Fruit fly (Drosophila melanogaster) whole organism, embryonic: ENCODE results near the gene AP-1sigma.

Experiments
- ATbp ChIP-seq: fragments of 200-800 bp; sonication (Bioruptor generic); optimal IDR thresholded peaks from 2 replicates; lab custom pipeline; 2017; ENCODE audit warnings: missing biosample characterization, mild to moderate bottlenecking, missing genetic modification characterization, missing genetic modification reagents
- Asciz ChIP-seq: fragments of 200-800 bp; sonication (Bioruptor generic); optimal IDR thresholded peaks from 2 replicates; lab custom pipeline; 2017; ENCODE audit warnings: missing biosample characterization, mild to moderate bottlenecking, missing genetic modification characterization, missing genetic modification reagents
- Blimp-1 ChIP-seq: fragments of 200-800 bp; sonication (Bioruptor generic); optimal IDR thresholded peaks from 3 replicates; lab custom pipeline; 2018; ENCODE audit warnings: missing biosample characterization, missing genetic modification characterization, mild to moderate bottlenecking, moderate library complexity, missing genetic modification reagents
- C15 ChIP-seq: fragments of 200-800 bp; sonication (Bioruptor generic); IDR thresholded peaks from 3 replicates; pipeline ENCODE4 v1.3.6; 2022; ENCODE audit warnings: missing biosample characterization, missing genetic modification characterization
- CG10959 ChIP-seq: fragments of 200-800 bp; sonication (Bioruptor generic); IDR thresholded peaks from 2 replicates; pipeline ENCODE4 v1.3.6; 2022; ENCODE audit warnings: missing biosample characterization, missing genetic modification characterization
- CG11398 ChIP-seq: fragments of 200-800 bp; sonication (Bioruptor generic); optimal IDR thresholded peaks from 2 replicates; lab custom pipeline; 2016; ENCODE audit warnings: missing biosample characterization, missing genetic modification characterization
- CG11504 ChIP-seq: fragments of 200-800 bp; sonication (Bioruptor generic); optimal IDR thresholded peaks from 3 replicates; lab custom pipeline; 2019; ENCODE audit warnings: missing biosample characterization, mild to moderate bottlenecking, missing genetic modification characterization, moderate library complexity
- CG11695 ChIP-seq: fragments of 200-800 bp; sonication (Bioruptor generic); IDR thresholded peaks from 3 replicates; pipeline ENCODE4 v1.3.6; 2022; ENCODE audit warnings: missing biosample characterization, missing genetic modification characterization
- CG14014 ChIP-seq: fragments of 200-800 bp; sonication (Bioruptor generic); IDR thresholded peaks from 2 replicates; pipeline ENCODE4 v1.3.6; 2022; ENCODE audit warnings: missing biosample characterization, missing genetic modification characterization
- CG15011 ChIP-seq: fragments of 200-800 bp; sonication (Bioruptor generic); optimal IDR thresholded peaks from 3 replicates; lab custom pipeline; 2018; ENCODE audit warnings: missing biosample characterization, mild to moderate bottlenecking, missing genetic modification characterization
- CG15269 ChIP-seq: fragments of 200-800 bp; sonication (Bioruptor generic); optimal IDR thresholded peaks from 2 replicates; lab custom pipeline; 2018; ENCODE audit warnings: missing biosample characterization, mild to moderate bottlenecking, missing genetic modification characterization, moderate library complexity
- CG17568 ChIP-seq: fragments of 200-800 bp; sonication (Bioruptor generic); optimal IDR thresholded peaks from 2 replicates; lab custom pipeline; 2018; ENCODE audit warnings: missing biosample characterization, mild to moderate bottlenecking, missing genetic modification characterization, moderate library complexity
- CG30403 ChIP-seq: fragments of 200-800 bp; sonication (Bioruptor generic); optimal IDR thresholded peaks from 3 replicates; lab custom pipeline; 2016; ENCODE audit warnings: missing biosample characterization, missing genetic modification characterization
- CG31388 ChIP-seq: fragments of 200-800 bp; sonication (Bioruptor generic); optimal IDR thresholded peaks from 2 replicates; lab custom pipeline; 2016; ENCODE audit warnings: missing biosample characterization, missing genetic modification characterization
- CG3407 ChIP-seq: fragments of 200-800 bp; sonication (Bioruptor generic); optimal IDR thresholded peaks from 2 replicates; lab custom pipeline; 2018; ENCODE audit warnings: missing biosample characterization, mild to moderate bottlenecking, missing genetic modification characterization
- CG4360 ChIP-seq: fragments of 200-800 bp; sonication (Bioruptor generic); IDR thresholded peaks from 2 replicates; pipeline ENCODE4 v1.3.6; 2022; ENCODE audit warnings: missing biosample characterization, missing genetic modification characterization
- CG7963 ChIP-seq: fragments of 200-800 bp; sonication (Bioruptor generic); IDR thresholded peaks from 3 replicates; pipeline ENCODE4 v1.3.6; 2022; ENCODE audit warnings: missing biosample characterization, missing genetic modification characterization; ENCODE audit not compliant: partially characterized antibody
- CG8281 ChIP-seq: fragments of 200-800 bp; sonication (Bioruptor generic); optimal IDR thresholded peaks from 2 replicates; lab custom pipeline; 2018; ENCODE audit warnings: missing biosample characterization, mild to moderate bottlenecking, missing genetic modification characterization, moderate library complexity
- CG8290 ChIP-seq, 3 experiments: fragments of 200-800 bp; sonication (Bioruptor generic); optimal IDR thresholded peaks; 2 replicates each; lab custom pipeline; 2016 to 2019; ENCODE audit warnings: missing biosample characterization in 3 of 3, missing genetic modification characterization in 3 of 3, mild to moderate bottlenecking in 2 of 3, moderate library complexity in 1 of 3
- CrebB ChIP-seq: fragments of 200-800 bp; sonication (Bioruptor generic); optimal IDR thresholded peaks from 3 replicates; lab custom pipeline; 2018; ENCODE audit warnings: missing biosample characterization, mild to moderate bottlenecking, missing genetic modification characterization
- D ChIP-seq, 2 experiments: fragments of 200-800 bp in 1 of 2; fragments of >200 bp in 1 of 2; sonication (Bioruptor generic) in 1 of 2; optimal IDR thresholded peaks; 2 replicates in 1 of 2; 3 replicates in 1 of 2; lab custom pipeline; 2017; ENCODE audit warnings: mild to moderate bottlenecking in 1 of 2, missing biosample characterization in 1 of 2, missing genetic modification characterization in 1 of 2, missing genetic modification reagents in 1 of 2
- Deaf1 ChIP-seq: fragments of 200-800 bp; optimal IDR thresholded peaks from 3 replicates; lab custom pipeline; 2019; ENCODE audit warnings: missing biosample characterization, mild to moderate bottlenecking, missing genetic modification characterization, moderate library complexity
- Dp ChIP-seq: fragments of 200-800 bp; sonication (Bioruptor generic); optimal IDR thresholded peaks from 2 replicates; lab custom pipeline; 2018; ENCODE audit warnings: missing biosample characterization, mild to moderate bottlenecking, missing genetic modification characterization, moderate library complexity
- Gsc ChIP-seq: fragments of 200-800 bp; sonication (Bioruptor generic); IDR thresholded peaks from 2 replicates; pipeline ENCODE4 v1.3.6; 2022; ENCODE audit warnings: missing biosample characterization, missing genetic modification characterization
- Lhr ChIP-seq: fragments of 200-800 bp; sonication (Bioruptor generic); optimal IDR thresholded peaks from 3 replicates; lab custom pipeline; 2017; ENCODE audit warnings: mild to moderate bottlenecking, missing biosample characterization, missing genetic modification reagents, missing genetic modification characterization
- Med ChIP-seq: fragments of 200-800 bp; sonication (Bioruptor generic); peaks from one replicate; lab custom pipeline; 2016; ENCODE audit warnings: missing biosample characterization, missing genetic modification characterization, mild to moderate bottlenecking, inconsistent platforms, moderate library complexity
- Opbp ChIP-seq: fragments of 200-800 bp; sonication (Bioruptor generic); IDR thresholded peaks from 3 replicates; pipeline ENCODE4 v1.3.6; 2022; ENCODE audit warnings: missing biosample characterization, missing genetic modification characterization; ENCODE audit not compliant: partially characterized antibody
- Sin3A ChIP-seq: fragments of >200 bp; optimal IDR thresholded peaks from 2 replicates; lab custom pipeline; 2018
- Spps ChIP-seq: fragments of 200-800 bp; sonication (Bioruptor generic); optimal IDR thresholded peaks from 2 replicates; lab custom pipeline; 2018; ENCODE audit warnings: missing biosample characterization, mild to moderate bottlenecking, missing genetic modification characterization
- Xrp1 ChIP-seq: fragments of 200-800 bp; sonication (Bioruptor generic); IDR thresholded peaks from 2 replicates; pipeline ENCODE4 v1.3.6; 2022; ENCODE audit warnings: missing biosample characterization, missing genetic modification characterization
- al ChIP-seq: fragments of 200-800 bp; sonication (Bioruptor generic); IDR thresholded peaks from 2 replicates; pipeline ENCODE4 v1.3.6; 2022; ENCODE audit warnings: missing biosample characterization, missing genetic modification characterization
- dan ChIP-seq: fragments of 200-800 bp; sonication (Bioruptor generic); IDR thresholded peaks from 2 replicates; pipeline ENCODE4 v1.3.6; 2022; ENCODE audit warnings: missing biosample characterization, missing genetic modification characterization
- dpn ChIP-seq, 2 experiments: fragments of 200-800 bp; sonication (Bioruptor generic); optimal IDR thresholded peaks; 3 replicates each; lab custom pipeline; 2016; ENCODE audit warnings: missing biosample characterization in 2 of 2, missing genetic modification characterization in 2 of 2
- ems ChIP-seq: fragments of 200-800 bp; sonication (Bioruptor generic); optimal IDR thresholded peaks from 3 replicates; lab custom pipeline; 2016; ENCODE audit warnings: missing biosample characterization, missing genetic modification characterization
- fu2 ChIP-seq: fragments of 200-800 bp; sonication (Bioruptor generic); optimal IDR thresholded peaks from 2 replicates; lab custom pipeline; 2016; ENCODE audit warnings: missing biosample characterization, missing genetic modification characterization
- jumu ChIP-seq: fragments of 200-800 bp; sonication (Bioruptor generic); optimal IDR thresholded peaks from 3 replicates; lab custom pipeline; 2016; ENCODE audit warnings: missing biosample characterization, missing genetic modification characterization
- ken ChIP-seq: fragments of 200-800 bp; sonication (Bioruptor generic); IDR thresholded peaks from 3 replicates; pipeline ENCODE4 v1.3.6; 2022; ENCODE audit warnings: missing biosample characterization, missing genetic modification characterization
- lola ChIP-seq, 3 experiments: fragments of >200 bp in 2 of 3; fragments of 200-800 bp in 1 of 3; sonication (Bioruptor generic) in 1 of 3; optimal IDR thresholded peaks; 2 replicates each; lab custom pipeline; 2017 to 2019; ENCODE audit warnings: missing biosample characterization in 3 of 3, missing genetic modification characterization in 3 of 3, mild to moderate bottlenecking in 1 of 3, moderate library complexity in 1 of 3
- mam ChIP-seq: fragments of 200-800 bp; sonication (Bioruptor generic); optimal IDR thresholded peaks from 3 replicates; lab custom pipeline; 2016; ENCODE audit warnings: missing biosample characterization, missing genetic modification characterization
- pb ChIP-seq: fragments of 200-800 bp; sonication (Bioruptor generic); optimal IDR thresholded peaks from 3 replicates; lab custom pipeline; 2016; ENCODE audit warnings: missing biosample characterization, missing genetic modification characterization
- pho ChIP-seq: fragments of 200-800 bp; sonication (Bioruptor generic); optimal IDR thresholded peaks from 2 replicates; lab custom pipeline; 2016; ENCODE audit warnings: missing biosample characterization, missing genetic modification characterization
- pnt ChIP-seq: fragments of 200-800 bp; sonication (Bioruptor generic); optimal IDR thresholded peaks from 3 replicates; lab custom pipeline; 2016; ENCODE audit warnings: missing biosample characterization, missing genetic modification characterization
- schlank ChIP-seq: fragments of 200-800 bp; sonication (Bioruptor generic); optimal IDR thresholded peaks from 2 replicates; lab custom pipeline; 2018; ENCODE audit warnings: missing biosample characterization, mild to moderate bottlenecking, missing genetic modification characterization
- shn ChIP-seq: fragments of 200-800 bp; sonication (Bioruptor generic); optimal IDR thresholded peaks from 3 replicates; lab custom pipeline; 2016; ENCODE audit warnings: missing biosample characterization, missing genetic modification characterization
- slbo ChIP-seq: fragments of 200-800 bp; sonication (Bioruptor generic); IDR thresholded peaks from 2 replicates; pipeline ENCODE4 v1.3.6; 2022; ENCODE audit warnings: missing biosample characterization, missing genetic modification characterization
- sr ChIP-seq: fragments of 200-800 bp; sonication (Bioruptor generic); IDR thresholded peaks from 3 replicates; pipeline ENCODE4 v1.3.6; 2022; ENCODE audit warnings: missing biosample characterization, missing genetic modification characterization
- trem ChIP-seq: fragments of 200-800 bp; optimal IDR thresholded peaks from 3 replicates; lab custom pipeline; 2019; ENCODE audit warnings: missing biosample characterization, mild to moderate bottlenecking, missing genetic modification characterization, moderate library complexity

The AP-1sigma gene

DNA sequence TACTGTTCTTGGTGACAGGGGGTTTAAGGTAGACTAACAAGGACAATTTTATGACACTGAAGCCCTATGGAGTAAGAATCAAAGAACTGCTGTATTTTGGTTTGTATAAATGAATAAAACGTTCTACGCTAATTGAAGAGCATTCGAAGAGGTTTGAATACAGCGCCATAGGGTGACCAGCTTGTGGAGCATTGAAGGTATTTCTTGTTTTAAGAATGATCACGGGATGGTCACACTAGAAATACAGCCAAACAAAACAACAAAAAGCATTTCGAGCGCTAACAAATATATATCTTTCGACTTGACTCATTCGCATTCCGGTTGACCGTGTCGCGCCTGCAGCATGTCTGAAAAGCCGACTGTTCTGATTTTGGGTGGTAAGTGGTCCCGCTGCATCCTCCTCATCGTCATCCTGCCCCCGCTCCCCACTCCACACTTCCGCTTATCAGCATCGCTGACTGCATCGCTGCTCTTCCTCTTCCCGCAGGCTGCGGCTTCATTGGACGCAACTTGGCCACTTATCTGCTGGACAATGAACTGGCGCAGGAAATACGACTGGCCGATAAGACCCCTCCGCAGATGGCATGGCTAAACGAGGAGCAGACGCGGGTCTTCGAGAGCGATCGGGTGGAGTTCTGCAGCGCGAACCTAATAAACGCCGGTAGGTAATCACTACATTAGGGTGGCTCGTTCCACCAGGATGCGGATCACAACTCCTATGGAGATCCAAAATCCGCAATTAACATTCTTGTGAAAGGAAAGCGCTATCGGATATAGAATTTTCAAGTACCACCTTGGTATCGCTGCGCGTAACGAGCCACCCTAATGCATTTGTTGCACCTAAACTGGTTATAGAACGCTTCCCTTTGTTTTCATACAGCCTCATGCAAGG, 24.5 kb upstream of the AP-1sigma start, which contains the start of gene CG5854 (continued):
- TF ChIP-seq mam (GFP tag; lab: Kevin White, UChicago) (peak; percentile 59), Sin3A (lab: Kevin White, UChicago) (peak; percentile 61), CG8281 (tag; lab: Kevin White, UChicago) (peak; percentile 36), pnt (GFP tag; lab: Kevin White, UChicago) (peak; percentile 48), CG14014 (GFP tag; lab: Robert Waterston, UW) (peak; percentile 66; the same call in 1 of the 2 replicates), dan (no peak), CG17568 (peak; percentile 95), ems (GFP tag; lab: Kevin White, UChicago) (peak; percentile 78), C15 (GFP tag; lab: Robert Waterston, UW) (0 out of 3 replicates have a peak, but pooled peaks have one; percentile 58), Gsc (no peak), Xrp1 (GFP tag; lab: Robert Waterston, UW) (peak; percentile 84), ATbp (GFP tag; lab: Kevin White, UChicago) (peak; percentile 92), ken (peak; percentile 85), slbo (peak; percentile 65), Med (peak; percentile 96), CG4360 (GFP tag; lab: Robert Waterston, UW) (peak; percentile 68), al (GFP tag; lab: Robert Waterston, UW) (0 out of 2 replicates have a peak, but pooled peaks have one; percentile 6), CG3407 (GFP tag; lab: Kevin White, UChicago) (peak; percentile 74), Blimp-1 (GFP tag; lab: Kevin White, UChicago) (peak; percentile 75), jumu (GFP tag; lab: Kevin White, UChicago) (peak; percentile 5), CG31388 (GFP tag; lab: Kevin White, UChicago) (no peak), schlank (tag; lab: Kevin White, UChicago) (peak; percentile 42), Opbp (0 out of 3 replicates have a peak, but pooled peaks have one; percentile 6), CG11398 (GFP tag; lab: Kevin White, UChicago) (peak; percentile 34), D (optimal IDR thresholded peaks at IDR 0.05; lab: Kevin White, UChicago) (no peak), D (GFP tag; optimal IDR thresholded peaks at IDR 0.05; lab: Kevin White, UChicago) (peak; percentile 74), pb (GFP tag; lab: Kevin White, UChicago) (peak; percentile 68), CG15011 (peak; percentile 50), pho (GFP tag; lab: Kevin White, UChicago) (peak; percentile 22), sr (GFP tag; lab: Robert Waterston, UW) (peak; percentile 32; the same call in 1 of the 3 replicates), dpn (GFP tag; optimal IDR thresholded peaks at IDR 0.05; lab: Kevin White, UChicago) (peak; percentile 54 to 85), Spps (tag; lab: Kevin White, UChicago) (peak; percentile 29), CG30403 (GFP tag; lab: Kevin White, UChicago) (peak; percentile 70), CG11504 (tag; lab: Kevin White, UChicago) (peak; percentile 82), Asciz (GFP tag; lab: Kevin White, UChicago) (peak; percentile 79), CG10959 (GFP tag; lab: Robert Waterston, UW) (peak; percentile 42; the same call in 1 of the 2 replicates), CG11695 (peak; percentile 81), fu2 (GFP tag; lab: Kevin White, UChicago) (peak; percentile 26), CG15269 (tag; lab: Kevin White, UChicago) (peak; percentile 77), CG7963 (GFP tag; lab: Robert Waterston, UW) (no peak), Deaf1 (tag; lab: Kevin White, UChicago) (peak; percentile 18), trem (peak; percentile 59), CrebB (tag; lab: Kevin White, UChicago) (no peak), lola (GFP tag; optimal IDR thresholded peaks at IDR 0.05; lab: Kevin White, UChicago) (peak in 1 of 3 experiments; percentile 79), CG8290 (GFP tag; optimal IDR thresholded peaks at IDR 0.05; lab: Kevin White, UChicago) (no peak), CG8290 (tag; optimal IDR thresholded peaks at IDR 0.05; lab: Kevin White, UChicago) (peak in 1 of 2 experiments; percentile 90), shn (peak; percentile 38), Dp (GFP tag; lab: Kevin White, UChicago) (peak; percentile 95), Lhr (GFP tag; lab: Kevin White, UChicago) (peak; percentile 55)
